Worm (Caenorhabditis elegans) whole organism, L4 larva: Measurements from ENCODE around the gene rop-1.

Source experiments
- F49E8.2 ChIP-seq: sonication (generic microtip); optimal IDR thresholded peaks from 2 replicates; lab custom pipeline; 2016; ENCODE audit warnings: missing compliant biosample characterization, mild to moderate bottlenecking, missing genetic modification characterization, borderline replicate concordance
- T20F7.1 ChIP-seq: fragments of 200-800 bp; sonication (Bioruptor generic); optimal IDR thresholded peaks from 2 replicates; lab custom pipeline; 2018; ENCODE audit warnings: mild to moderate bottlenecking, missing genetic modification characterization, missing compliant biosample characterization
- Y75B8A.6 ChIP-seq: fragments of 200-800 bp; sonication (Bioruptor generic); IDR thresholded peaks from 2 replicates; pipeline ENCODE4 v1.3.6; 2022; ENCODE audit warnings: missing genetic modification reagents, missing genetic modification characterization, missing compliant biosample characterization
- ZK337.2 ChIP-seq: fragments of 200-800 bp; sonication (Bioruptor generic); IDR thresholded peaks from 2 replicates; pipeline ENCODE4 v1.3.6; 2022; ENCODE audit warnings: missing genetic modification reagents, missing genetic modification characterization, missing compliant biosample characterization
- aha-1 ChIP-seq: fragments of 150-350 bp; peaks from one replicate; lab custom pipeline; 2014; ENCODE audit warnings: missing biosample characterization, missing genetic modification characterization
- aly-2 ChIP-seq: sonication (generic microtip); optimal IDR thresholded peaks from 2 replicates; lab custom pipeline; 2018; ENCODE audit warnings: missing biosample characterization, missing genetic modification characterization
- arid-1 ChIP-seq: fragments of 200-800 bp; sonication (Bioruptor generic); conservative IDR thresholded peaks from 2 replicates; pipeline ENCODE4 v1.3.6; 2022; ENCODE audit warnings: missing genetic modification reagents, missing genetic modification characterization, missing compliant biosample characterization
- attf-4 ChIP-seq: sonication (generic microtip); optimal IDR thresholded peaks from 3 replicates; lab custom pipeline; 2017; ENCODE audit warnings: missing biosample characterization, missing genetic modification characterization
- ceh-20 ChIP-seq: fragments of 200-800 bp; sonication (Bioruptor generic); IDR thresholded peaks from 2 replicates; pipeline ENCODE4 v1.3.6; 2022; ENCODE audit warnings: missing genetic modification reagents, missing genetic modification characterization, missing compliant biosample characterization
- ceh-28 ChIP-seq: fragments of 150-350 bp; optimal IDR thresholded peaks from 2 replicates; lab custom pipeline; 2014; ENCODE audit warnings: missing biosample characterization, missing genetic modification reagents, missing genetic modification characterization
- ceh-32 ChIP-seq: sonication (generic microtip); optimal IDR thresholded peaks from 2 replicates; lab custom pipeline; 2016; ENCODE audit warnings: mild to moderate bottlenecking, missing genetic modification characterization, missing compliant biosample characterization; ENCODE audit not compliant: poor library complexity
- ceh-82 ChIP-seq: sonication (generic microtip); optimal IDR thresholded peaks from 2 replicates; lab custom pipeline; 2017; ENCODE audit warnings: missing biosample characterization, missing genetic modification characterization
- ces-1 ChIP-seq: fragments of 150-350 bp; sonication (generic microtip); optimal IDR thresholded peaks from 4 replicates; lab custom pipeline; 2014; ENCODE audit warnings: missing biosample characterization, missing genetic modification reagents, missing genetic modification characterization
- daf-16 ChIP-seq, 3 experiments: sonication (generic microtip); optimal IDR thresholded peaks; 2 replicates each; lab custom pipeline; 2016 to 2017; ENCODE audit warnings: missing genetic modification characterization in 3 of 3, missing genetic modification reagents in 3 of 3, mild to moderate bottlenecking in 2 of 3, missing compliant biosample characterization in 2 of 3, missing biosample characterization in 1 of 3, moderate library complexity in 1 of 3
- dmd-8 ChIP-seq: fragments of 200-800 bp; sonication (Bioruptor generic); IDR thresholded peaks from 2 replicates; pipeline ENCODE4 v1.3.6; 2022; ENCODE audit warnings: missing genetic modification characterization, missing compliant biosample characterization
- duxl-1 ChIP-seq: sonication (generic microtip); optimal IDR thresholded peaks from 2 replicates; lab custom pipeline; 2016; ENCODE audit warnings: mild to moderate bottlenecking, missing genetic modification characterization, moderate library complexity, missing compliant biosample characterization; ENCODE audit not compliant: poor library complexity
- gei-8 ChIP-seq: fragments of 200-800 bp; sonication (Bioruptor generic); optimal IDR thresholded peaks from 2 replicates; lab custom pipeline; 2018; ENCODE audit warnings: mild to moderate bottlenecking, missing genetic modification characterization, missing compliant biosample characterization
- hlh-11 ChIP-seq: fragments of 200-800 bp; sonication (Bioruptor generic); optimal IDR thresholded peaks from 2 replicates; lab custom pipeline; 2018; ENCODE audit warnings: mild to moderate bottlenecking, missing genetic modification characterization, missing compliant biosample characterization
- hmg-1.1 ChIP-seq: fragments of 200-800 bp; sonication (Bioruptor generic); IDR thresholded peaks from 2 replicates; pipeline ENCODE4 v1.3.6; 2022; ENCODE audit warnings: missing genetic modification reagents, missing genetic modification characterization, missing compliant biosample characterization
- lin-1 ChIP-seq: fragments of 200-800 bp; sonication (Bioruptor generic); IDR thresholded peaks from 2 replicates; pipeline ENCODE4 v1.3.6; 2022; ENCODE audit warnings: missing genetic modification reagents, missing genetic modification characterization, missing compliant biosample characterization
- lin-38 ChIP-seq: fragments of 200-800 bp; sonication (Bioruptor generic); IDR thresholded peaks from 2 replicates; pipeline ENCODE4 v1.3.6; 2022; ENCODE audit warnings: missing genetic modification reagents, missing genetic modification characterization, missing compliant biosample characterization
- lin-39 ChIP-seq: fragments of 150-350 bp; optimal IDR thresholded peaks from 2 replicates; lab custom pipeline; 2014; ENCODE audit warnings: missing biosample characterization, missing genetic modification reagents, missing genetic modification characterization
- madf-5 ChIP-seq, 2 experiments: fragments of 200-800 bp; sonication (Bioruptor generic); IDR thresholded peaks; 2 replicates each; pipeline ENCODE4 v1.3.6; 2022; ENCODE audit warnings: missing compliant biosample characterization in 2 of 2, missing genetic modification characterization in 2 of 2
- mep-1 ChIP-seq: fragments of 150-350 bp; sonication (generic microtip); optimal IDR thresholded peaks from 3 replicates; lab custom pipeline; 2014; ENCODE audit warnings: missing biosample characterization, missing genetic modification characterization
- mxl-3 ChIP-seq: fragments of 200-800 bp; sonication (Bioruptor generic); optimal IDR thresholded peaks from 2 replicates; lab custom pipeline; 2018; ENCODE audit warnings: mild to moderate bottlenecking, missing genetic modification characterization, missing compliant biosample characterization
- nhr-102 ChIP-seq: sonication (generic microtip); optimal IDR thresholded peaks from 2 replicates; lab custom pipeline; 2016; ENCODE audit warnings: mild to moderate bottlenecking, missing genetic modification characterization, moderate library complexity, missing compliant biosample characterization
- nhr-11 ChIP-seq: fragments of 150-350 bp; optimal IDR thresholded peaks from 2 replicates; lab custom pipeline; 2014; ENCODE audit warnings: missing biosample characterization, missing genetic modification characterization
- nhr-28 ChIP-seq: fragments of 150-350 bp; optimal IDR thresholded peaks from 2 replicates; lab custom pipeline; 2014; ENCODE audit warnings: missing biosample characterization, missing genetic modification characterization
- php-3 ChIP-seq: fragments of 200-800 bp; sonication (Bioruptor generic); IDR thresholded peaks from 2 replicates; pipeline ENCODE4 v1.3.6; 2022; ENCODE audit warnings: missing genetic modification reagents, missing genetic modification characterization, missing compliant biosample characterization
- saeg-2 ChIP-seq: fragments of 200-800 bp; sonication (Bioruptor generic); IDR thresholded peaks from 2 replicates; pipeline ENCODE4 v1.3.6; 2022; ENCODE audit warnings: missing genetic modification reagents, missing genetic modification characterization, missing compliant biosample characterization
- skn-1 ChIP-seq: fragments of 150-350 bp; optimal IDR thresholded peaks from 2 replicates; lab custom pipeline; 2014; ENCODE audit warnings: missing biosample characterization, missing genetic modification characterization
- tag-97 ChIP-seq: fragments of 200-800 bp; sonication (Bioruptor generic); IDR thresholded peaks from 2 replicates; pipeline ENCODE4 v1.3.6; 2022; ENCODE audit warnings: missing genetic modification characterization, missing compliant biosample characterization
- zag-1 ChIP-seq: fragments of 150-350 bp; optimal IDR thresholded peaks from 2 replicates; lab custom pipeline; 2014; ENCODE audit warnings: missing biosample characterization, missing genetic modification characterization
- zfp-2 ChIP-seq: sonication (generic microtip); optimal IDR thresholded peaks from 2 replicates; lab custom pipeline; 2016; ENCODE audit warnings: mild to moderate bottlenecking, missing genetic modification characterization, missing compliant biosample characterization
- ztf-7 ChIP-seq: fragments of 150-350 bp; optimal IDR thresholded peaks from 2 replicates; lab custom pipeline; 2014; ENCODE audit warnings: missing biosample characterization, missing genetic modification characterization

Gene rop-1

DNA sequence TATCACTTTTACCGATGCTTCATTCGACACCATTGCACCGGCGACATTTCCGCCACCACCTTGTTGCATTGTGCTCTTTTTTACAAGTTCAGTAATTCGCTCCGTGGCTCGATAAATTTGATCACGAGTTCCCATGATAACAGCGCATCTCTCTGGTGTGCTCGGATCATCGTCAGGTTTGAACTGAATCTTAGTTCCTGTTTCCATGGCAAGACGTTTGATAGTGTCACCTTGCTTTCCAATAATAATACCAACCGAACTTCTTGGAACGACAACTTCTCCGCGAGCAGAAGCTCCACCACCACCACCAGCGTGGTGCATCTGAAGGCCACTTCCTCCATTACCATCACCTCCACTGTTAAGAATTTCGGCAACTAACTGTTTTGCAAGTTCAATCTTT, 17.7 kb downstream of the rop-1 start:
- TF ChIP-seq ces-1 (no peak), arid-1 (GFP tag; lab: Robert Waterston, UW) (no peak), F49E8.2 (tag; lab: Kevin White, UChicago) (no peak), hmg-1.1 (GFP tag; lab: Robert Waterston, UW) (no peak), aha-1 (tag; lab: Kevin White, UChicago) (peak; percentile 96), nhr-11 (tag; lab: Kevin White, UChicago) (no peak)

DNA sequence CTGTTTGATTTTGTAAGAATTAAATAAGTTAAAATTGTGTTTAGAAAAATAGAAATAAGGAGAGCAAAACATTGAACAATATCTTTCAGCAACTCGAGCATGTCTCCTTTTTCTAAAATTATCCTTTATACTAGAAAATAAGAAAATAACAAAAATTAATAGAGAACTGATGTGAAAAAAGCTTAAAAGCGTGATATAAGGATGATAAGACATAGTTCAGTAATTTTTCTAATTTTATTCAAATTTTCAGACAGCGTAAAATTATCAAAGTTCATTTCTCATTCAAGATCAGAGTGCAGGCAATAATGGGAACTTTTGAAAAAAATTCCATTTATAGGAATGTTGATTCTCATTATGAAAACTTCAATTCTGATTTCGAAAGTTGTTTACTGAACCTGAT, 21.5 kb downstream of the rop-1 start, which contains the start of gene str-182:
str-182 (minus strand) TSS at position 101 of the 400 bp plus-strand sequence.
- TF ChIP-seq ceh-28 (tag; lab: Kevin White, UChicago): no peak
- TF ChIP-seq saeg-2 (GFP tag; lab: Robert Waterston, UW): no peak
- TF ChIP-seq gei-8: no peak
- TF ChIP-seq T20F7.1 (GFP tag; lab: Kevin White, UChicago): no peak
- TF ChIP-seq lin-39: no peak
- TF ChIP-seq ztf-7 (tag; lab: Kevin White, UChicago): no peak
- TF ChIP-seq lin-1 (GFP tag; lab: Robert Waterston, UW): no peak
- TF ChIP-seq ZK337.2 (GFP tag; lab: Robert Waterston, UW): no peak
- no peak for TF ChIP-seq mep-1 (tag; lab: Kevin White, UChicago)
- no peak for TF ChIP-seq ceh-20

DNA sequence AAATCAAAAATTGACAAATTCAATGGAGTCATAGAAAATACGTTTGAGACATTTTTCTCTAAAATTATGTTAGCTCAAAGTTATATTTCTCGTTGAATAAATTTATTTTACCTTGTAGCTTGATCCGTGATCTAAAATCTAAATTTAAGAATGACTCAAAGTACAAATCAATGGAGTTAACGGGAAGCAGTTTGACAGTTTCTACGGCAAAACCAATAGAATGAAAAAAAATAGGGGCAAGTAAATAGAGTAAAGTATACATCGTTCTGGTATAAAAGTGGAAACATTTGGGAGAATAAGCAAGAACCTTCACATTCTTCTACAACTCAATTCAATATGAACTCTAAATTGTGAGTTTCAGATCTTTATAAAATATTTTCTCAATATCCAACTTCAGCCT, 23.9 kb downstream of the rop-1 start, which contains the start of gene fipr-6:
fipr-6 (plus strand) TSS at position 301 of the 400 bp plus-strand sequence.
- no peak for TF ChIP-seq nhr-28
- TF ChIP-seq daf-16 (GFP tag; optimal IDR thresholded peaks at IDR 0.05; lab: Kevin White, UChicago): no peak
- no peak for TF ChIP-seq daf-16 (tag; optimal IDR thresholded peaks at IDR 0.05; lab: Kevin White, UChicago)
- TF ChIP-seq ztf-7 (tag; lab: Kevin White, UChicago): no peak

DNA sequence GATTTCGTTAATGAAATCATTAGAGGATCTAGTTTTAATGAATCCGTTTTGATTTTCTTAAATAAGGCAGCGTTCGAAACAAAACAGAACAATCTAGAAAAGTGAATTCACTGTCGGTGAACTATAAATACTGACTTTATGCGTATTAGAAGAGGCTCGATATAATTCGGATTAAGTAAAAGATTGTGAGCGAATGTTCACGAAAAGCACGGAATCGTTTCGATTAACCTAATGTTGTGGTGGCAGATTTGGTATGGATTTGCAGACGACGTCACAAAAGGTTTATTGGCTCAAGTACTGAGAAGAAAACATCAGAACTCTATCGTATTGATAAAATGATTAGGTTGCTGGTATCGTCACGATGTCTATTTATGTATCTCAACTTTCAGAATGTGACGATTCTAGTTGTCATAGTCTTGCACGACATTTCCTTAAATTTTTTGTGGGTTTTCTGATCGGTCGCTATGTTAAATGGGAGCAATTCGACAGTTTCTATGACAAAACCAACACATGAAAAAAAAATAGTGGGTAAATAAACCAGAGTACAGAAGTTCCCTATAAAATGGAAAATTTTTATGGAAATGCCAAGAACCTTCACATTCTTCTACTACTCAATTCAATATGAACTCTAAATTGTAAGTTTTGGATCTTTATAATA, 25.5 kb downstream of the rop-1 start, which contains the start of the genes pyt-1 and fipr-7:
pyt-1 (minus strand) TSS at position 101 of the 658 bp plus-strand sequence.
fipr-7 (plus strand) TSS at position 608 of the 658 bp plus-strand sequence.
- no peak for TF ChIP-seq php-3 (GFP tag; lab: Robert Waterston, UW)
- TF ChIP-seq attf-4 (tag; lab: Kevin White, UChicago): no peak
- no peak for TF ChIP-seq dmd-8

DNA sequence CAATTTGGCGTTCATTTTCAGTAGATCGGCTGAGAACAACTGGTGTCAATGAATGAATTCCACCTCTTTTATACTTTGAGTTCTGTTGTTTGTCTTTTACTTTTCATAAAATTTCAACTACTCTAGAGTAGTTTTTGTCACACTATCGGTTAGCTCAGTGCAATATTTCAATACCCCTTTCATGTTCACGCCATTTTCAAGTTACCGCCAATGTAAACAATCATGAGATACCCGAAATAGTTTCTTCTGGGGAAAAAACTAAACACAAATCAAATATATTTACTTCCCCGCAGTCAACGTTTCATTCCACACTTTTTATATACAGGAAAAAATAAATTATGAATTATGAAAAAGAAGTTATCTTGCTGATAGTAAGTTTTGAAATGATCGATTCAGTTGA, 26.5 kb downstream of the rop-1 start, which contains the start of gene fipr-4:
fipr-4 (minus strand) TSS at position 101 of the 400 bp plus-strand sequence.
- TF ChIP-seq ceh-32 (tag; lab: Kevin White, UChicago) (no peak), tag-97 (GFP tag; lab: Robert Waterston, UW) (no peak), ces-1 (no peak), duxl-1 (tag; lab: Kevin White, UChicago) (no peak), mxl-3 (GFP tag; lab: Kevin White, UChicago) (no peak), nhr-28 (no peak), skn-1 (tag; lab: Kevin White, UChicago) (no peak), ceh-28 (tag; lab: Kevin White, UChicago) (no peak), lin-38 (GFP tag; lab: Robert Waterston, UW) (no peak), nhr-102 (no peak), aly-2 (tag; lab: Kevin White, UChicago) (no peak), Y75B8A.6 (GFP tag; lab: Robert Waterston, UW) (no peak), zag-1 (tag; lab: Kevin White, UChicago) (no peak), daf-16 (GFP tag; optimal IDR thresholded peaks at IDR 0.05; lab: Kevin White, UChicago) (no peak), daf-16 (tag; optimal IDR thresholded peaks at IDR 0.05; lab: Kevin White, UChicago) (no peak), hmg-1.1 (GFP tag; lab: Robert Waterston, UW) (no peak), zfp-2 (tag; lab: Kevin White, UChicago) (no peak), madf-5 (GFP tag; IDR thresholded peaks at IDR 0.05; lab: Robert Waterston, UW) (no peak), hlh-11 (tag; lab: Kevin White, UChicago) (no peak), ceh-82 (tag; lab: Kevin White, UChicago) (no peak), ZK337.2 (GFP tag; lab: Robert Waterston, UW) (no peak)
